Worm (Caenorhabditis elegans) whole organism, L4/young adult: Measurements from ENCODE around the gene oat-1.

Source experiments
- W03F9.2 ChIP-seq: fragments of 150-350 bp; optimal IDR thresholded peaks from 2 replicates; lab custom pipeline; 2014; ENCODE audit warnings: missing biosample characterization, missing genetic modification characterization
- him-1 ChIP-seq: sonication (generic microtip); optimal IDR thresholded peaks from 2 replicates; lab custom pipeline; 2016; ENCODE audit warnings: missing genotype, missing genetic modification reagents, missing genetic modification characterization, missing compliant biosample characterization

DNA sequence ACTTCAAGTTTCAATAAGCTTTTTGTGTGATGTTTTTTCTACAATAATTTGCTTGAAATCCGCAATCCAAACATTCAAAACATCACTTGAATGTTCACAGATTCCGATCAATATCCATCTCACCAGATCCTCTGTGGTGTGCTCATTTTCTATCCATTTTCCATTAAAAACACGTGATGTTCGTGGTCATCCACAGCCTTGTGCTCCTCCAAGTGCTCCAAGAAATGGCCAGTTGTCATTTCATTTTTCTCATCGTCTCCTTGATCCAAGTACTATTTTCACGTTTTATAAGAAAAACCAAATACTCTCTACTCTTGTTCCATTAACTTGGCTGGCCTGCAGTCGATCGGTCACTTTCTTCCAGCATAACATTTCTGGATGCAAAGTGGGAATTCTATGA, 3.8 kb upstream of the oat-1 start:
- TF ChIP-seq him-1 (tag; lab: Kevin White, UChicago): no peak
- no peak for TF ChIP-seq W03F9.2 (tag; lab: Kevin White, UChicago)
